Worm (Caenorhabditis elegans) whole organism, midembryonic: ENCODE results near the gene T05C3.6.

Experiments
- T22C8.4 ChIP-seq: fragments of 200-800 bp; sonication (Bioruptor generic); IDR thresholded peaks from 2 replicates; pipeline ENCODE4 v1.3.6; 2022; ENCODE audit warnings: missing genetic modification characterization, missing compliant biosample characterization
- cog-1 ChIP-seq: sonication (generic microtip); optimal IDR thresholded peaks from 2 replicates; lab custom pipeline; 2016; ENCODE audit warnings: missing genetic modification characterization, missing compliant biosample characterization
- flt-1 ChIP-seq: fragments of 200-800 bp; sonication (Bioruptor generic); IDR thresholded peaks from 2 replicates; pipeline ENCODE4 v1.3.6; 2022; ENCODE audit warnings: missing genetic modification characterization, missing compliant biosample characterization
- klf-2 ChIP-seq: fragments of 200-800 bp; sonication (Bioruptor generic); conservative IDR thresholded peaks from 2 replicates; pipeline ENCODE4 v1.3.6; 2022; ENCODE audit warnings: missing genetic modification reagents, missing genetic modification characterization, missing compliant biosample characterization
- med-1 ChIP-seq: sonication (generic microtip); optimal IDR thresholded peaks from 2 replicates; lab custom pipeline; 2017; ENCODE audit warnings: missing genetic modification characterization, mild to moderate bottlenecking, missing compliant biosample characterization, antibody characterized with exemption, missing genetic modification reagents; ENCODE audit not compliant: insufficient read depth
- ref-1 ChIP-seq: fragments of 200-800 bp; sonication (Bioruptor generic); conservative IDR thresholded peaks from 2 replicates; pipeline ENCODE4 v1.3.6; 2022; ENCODE audit warnings: missing genetic modification reagents, missing genetic modification characterization, missing compliant biosample characterization
- tab-1 ChIP-seq: fragments of 200-800 bp; sonication (Bioruptor generic); IDR thresholded peaks from 2 replicates; pipeline ENCODE4 v1.3.6; 2022; ENCODE audit warnings: missing genetic modification characterization, missing compliant biosample characterization
- ztf-23 ChIP-seq: fragments of 200-800 bp; sonication (Bioruptor generic); IDR thresholded peaks from 2 replicates; pipeline ENCODE4 v1.3.6; 2022; ENCODE audit warnings: missing genetic modification reagents, missing genetic modification characterization, missing compliant biosample characterization
- ztf-29 ChIP-seq: fragments of 200-800 bp; sonication (Bioruptor generic); IDR thresholded peaks from 2 replicates; pipeline ENCODE4 v1.3.6; 2022; ENCODE audit warnings: missing genetic modification reagents, missing genetic modification characterization, missing compliant biosample characterization

Gene T05C3.6

ce11 chrV:5502701-5503100, 12.5 kb downstream of the T05C3.6 start:
- TF ChIP-seq klf-2 (GFP tag; lab: Robert Waterston, UW) (no peak), tab-1 (no peak), ztf-23 (GFP tag; lab: Robert Waterston, UW) (no peak), ref-1 (GFP tag; lab: Robert Waterston, UW) (no peak), med-1 (no peak), ztf-29 (GFP tag; lab: Robert Waterston, UW) (no peak), cog-1 (tag; lab: Kevin White, UChicago) (no peak), T22C8.4 (GFP tag; lab: Robert Waterston, UW) (no peak), flt-1 (GFP tag; lab: Robert Waterston, UW) (no peak)

- TF ChIP-seq flt-1 (GFP tag; lab: Robert Waterston, UW) (no peak), ztf-23 (GFP tag; lab: Robert Waterston, UW) (no peak), tab-1 (no peak)
These were observed 14.1 kb downstream of the T05C3.6 start for ce11 chrV:5504295-5504694.

- TF ChIP-seq ref-1 (GFP tag; lab: Robert Waterston, UW), result no peak
- TF ChIP-seq ztf-29 (GFP tag; lab: Robert Waterston, UW), result no peak
- 0 out of 2 replicates have a peak, but pooled peaks have one; percentile 39 for TF ChIP-seq T22C8.4 (GFP tag; lab: Robert Waterston, UW)
- peak; percentile 75; the same call in 1 of the 2 replicates for TF ChIP-seq flt-1 (GFP tag; lab: Robert Waterston, UW)
- peak; percentile 70 for TF ChIP-seq tab-1
- no peak for TF ChIP-seq klf-2 (GFP tag; lab: Robert Waterston, UW)
- TF ChIP-seq ztf-23 (GFP tag; lab: Robert Waterston, UW), result peak; percentile 71; the same call in 1 of the 2 replicates
- TF ChIP-seq cog-1 (tag; lab: Kevin White, UChicago), result peak; percentile 56
- TF ChIP-seq med-1, result peak; percentile 35
These were observed 14.7 kb downstream of the T05C3.6 start, which contains the start of the genes dnj-19 and nhr-47 for ce11 chrV:5504807-5505442. TSS of gene dnj-19 (minus strand) at chrV:5504857. TSS of gene nhr-47 (plus strand) at chrV:5505253.

- TF ChIP-seq flt-1 (GFP tag; lab: Robert Waterston, UW), result no peak
- TF ChIP-seq ztf-23 (GFP tag; lab: Robert Waterston, UW), result no peak
- no peak for TF ChIP-seq T22C8.4 (GFP tag; lab: Robert Waterston, UW)
- no peak for TF ChIP-seq ref-1 (GFP tag; lab: Robert Waterston, UW)
- TF ChIP-seq tab-1, result no peak
- TF ChIP-seq ztf-29 (GFP tag; lab: Robert Waterston, UW), result no peak
- TF ChIP-seq med-1, result no peak
- no peak for TF ChIP-seq klf-2 (GFP tag; lab: Robert Waterston, UW)
- TF ChIP-seq cog-1 (tag; lab: Kevin White, UChicago), result no peak
These were observed 18.9 kb downstream of the T05C3.6 start for ce11 chrV:5509134-5509533.

ce11 chrV:5509966-5510365, 19.7 kb downstream of the T05C3.6 start:
- TF ChIP-seq flt-1 (GFP tag; lab: Robert Waterston, UW), result no peak
- TF ChIP-seq ztf-23 (GFP tag; lab: Robert Waterston, UW), result no peak
- TF ChIP-seq ztf-29 (GFP tag; lab: Robert Waterston, UW), result no peak
- TF ChIP-seq tab-1, result no peak
- no peak for TF ChIP-seq med-1
- no peak for TF ChIP-seq ref-1 (GFP tag; lab: Robert Waterston, UW)
- no peak for TF ChIP-seq klf-2 (GFP tag; lab: Robert Waterston, UW)
- no peak for TF ChIP-seq T22C8.4 (GFP tag; lab: Robert Waterston, UW)
- TF ChIP-seq cog-1 (tag; lab: Kevin White, UChicago), result no peak

- TF ChIP-seq med-1 (no peak), ztf-23 (GFP tag; lab: Robert Waterston, UW) (no peak), ztf-29 (GFP tag; lab: Robert Waterston, UW) (no peak), T22C8.4 (GFP tag; lab: Robert Waterston, UW) (no peak), klf-2 (GFP tag; lab: Robert Waterston, UW) (no peak), tab-1 (no peak), cog-1 (tag; lab: Kevin White, UChicago) (no peak), ref-1 (GFP tag; lab: Robert Waterston, UW) (no peak), flt-1 (GFP tag; lab: Robert Waterston, UW) (no peak)
These were observed 21.5 kb downstream of the T05C3.6 start for ce11 chrV:5511720-5512119.

ce11 chrV:5512559-5512958, 22.3 kb downstream of the T05C3.6 start:
- no peak for TF ChIP-seq ztf-29 (GFP tag; lab: Robert Waterston, UW)
- no peak for TF ChIP-seq T22C8.4 (GFP tag; lab: Robert Waterston, UW)
- no peak for TF ChIP-seq flt-1 (GFP tag; lab: Robert Waterston, UW)
- TF ChIP-seq med-1, result no peak
- TF ChIP-seq klf-2 (GFP tag; lab: Robert Waterston, UW), result no peak
- TF ChIP-seq tab-1, result no peak
- no peak for TF ChIP-seq ref-1 (GFP tag; lab: Robert Waterston, UW)
- TF ChIP-seq ztf-23 (GFP tag; lab: Robert Waterston, UW), result no peak
- TF ChIP-seq cog-1 (tag; lab: Kevin White, UChicago), result no peak

ce11 chrV:5513630-5514378, 23.6 kb downstream of the T05C3.6 start, which contains the start of the genes hpo-15 and mms-19:
TSS of gene hpo-15 (minus strand) at chrV:5513830.
TSS of gene mms-19 (plus strand) at chrV:5514348.
- no peak for TF ChIP-seq tab-1
- no peak for TF ChIP-seq ztf-23 (GFP tag; lab: Robert Waterston, UW)

- TF ChIP-seq tab-1 (no peak), T22C8.4 (GFP tag; lab: Robert Waterston, UW) (no peak), ztf-29 (GFP tag; lab: Robert Waterston, UW) (no peak), cog-1 (tag; lab: Kevin White, UChicago) (no peak), klf-2 (GFP tag; lab: Robert Waterston, UW) (no peak), ref-1 (GFP tag; lab: Robert Waterston, UW) (no peak), med-1 (no peak), ztf-23 (GFP tag; lab: Robert Waterston, UW) (no peak), flt-1 (GFP tag; lab: Robert Waterston, UW) (no peak)
These were observed 31.5 kb downstream of the T05C3.6 start, which contains the start of gene hir-1 for ce11 chrV:5521735-5522241. TSS of gene hir-1 (plus strand) at chrV:5522139.
